Fruit fly (Drosophila melanogaster) whole organism, embryonic: Measurements from ENCODE around the gene CG13829.
A peak's percentile ranks its signal among the peaks of the same experiment; 100 is the strongest.

ENCODE experiments used
- Aef1 ChIP-seq: fragments of 200-800 bp; sonication (Bioruptor generic); IDR thresholded peaks from 3 replicates; pipeline ENCODE4 v1.3.6; 2022; ENCODE audit warnings: missing biosample characterization, missing genetic modification characterization
- B-H2 ChIP-seq: fragments of 200-800 bp; sonication (Bioruptor generic); optimal IDR thresholded peaks from 2 replicates; lab custom pipeline; 2018; ENCODE audit warnings: missing biosample characterization, mild to moderate bottlenecking, missing genetic modification characterization
- Blimp-1 ChIP-seq: fragments of 200-800 bp; sonication (Bioruptor generic); optimal IDR thresholded peaks from 3 replicates; lab custom pipeline; 2018; ENCODE audit warnings: missing biosample characterization, missing genetic modification characterization, mild to moderate bottlenecking, moderate library complexity, missing genetic modification reagents
- CG11247 ChIP-seq: fragments of 200-800 bp; sonication (Bioruptor generic); IDR thresholded peaks from 2 replicates; pipeline ENCODE4 v1.3.6; 2022; ENCODE audit warnings: missing biosample characterization, missing genetic modification characterization
- CG12236 ChIP-seq: fragments of 200-800 bp; sonication (Bioruptor generic); optimal IDR thresholded peaks from 2 replicates; lab custom pipeline; 2016; ENCODE audit warnings: missing biosample characterization, missing genetic modification characterization
- CG13296 ChIP-seq: fragments of 200-800 bp; sonication (Bioruptor generic); optimal IDR thresholded peaks from 3 replicates; lab custom pipeline; 2018; ENCODE audit warnings: missing biosample characterization, mild to moderate bottlenecking, missing genetic modification characterization
- CG17186 ChIP-seq: fragments of 200-800 bp; sonication (Bioruptor generic); optimal IDR thresholded peaks from 3 replicates; lab custom pipeline; 2017; ENCODE audit warnings: missing biosample characterization, missing genetic modification reagents, missing genetic modification characterization
- CG17568 ChIP-seq: fragments of 200-800 bp; sonication (Bioruptor generic); optimal IDR thresholded peaks from 2 replicates; lab custom pipeline; 2018; ENCODE audit warnings: missing biosample characterization, mild to moderate bottlenecking, missing genetic modification characterization, moderate library complexity
- CG17912 ChIP-seq: fragments of 200-800 bp; sonication (Bioruptor generic); optimal IDR thresholded peaks from 2 replicates; lab custom pipeline; 2018; ENCODE audit warnings: missing biosample characterization, mild to moderate bottlenecking, missing genetic modification characterization
- CG2116 ChIP-seq: fragments of 200-800 bp; sonication (Bioruptor generic); optimal IDR thresholded peaks from 3 replicates; lab custom pipeline; 2018; ENCODE audit warnings: missing biosample characterization, mild to moderate bottlenecking, missing genetic modification characterization
- CG2199 ChIP-seq: fragments of 200-800 bp; sonication (Bioruptor generic); IDR thresholded peaks from 3 replicates; pipeline ENCODE4 v1.3.6; 2022; ENCODE audit warnings: missing biosample characterization, missing genetic modification characterization
- CG3163 ChIP-seq: fragments of 200-800 bp; sonication (Bioruptor generic); optimal IDR thresholded peaks from 3 replicates; lab custom pipeline; 2016; ENCODE audit warnings: missing biosample characterization, missing genetic modification characterization
- CG34376 ChIP-seq: fragments of 200-800 bp; sonication (Bioruptor generic); optimal IDR thresholded peaks from 2 replicates; lab custom pipeline; 2018; ENCODE audit warnings: missing biosample characterization, mild to moderate bottlenecking, missing genetic modification characterization
- CG43689 ChIP-seq: fragments of 200-800 bp; sonication (Bioruptor generic); IDR thresholded peaks from 2 replicates; pipeline ENCODE4 v1.3.6; 2022; ENCODE audit warnings: missing biosample characterization, missing genetic modification characterization
- CG6791 ChIP-seq: fragments of 200-800 bp; sonication (Bioruptor generic); IDR thresholded peaks from 3 replicates; pipeline ENCODE4 v1.3.6; 2022; ENCODE audit warnings: missing biosample characterization, missing genetic modification characterization; ENCODE audit not compliant: partially characterized antibody
- CG7372 ChIP-seq: fragments of 200-800 bp; sonication (Bioruptor generic); IDR thresholded peaks from 2 replicates; pipeline ENCODE4 v1.3.6; 2022; ENCODE audit warnings: missing biosample characterization, missing genetic modification characterization
- CG7786 ChIP-seq: fragments of 200-800 bp; sonication (Bioruptor generic); optimal IDR thresholded peaks from 2 replicates; lab custom pipeline; 2016; ENCODE audit warnings: missing biosample characterization, missing genetic modification characterization
- CG9727 ChIP-seq: fragments of 200-800 bp; sonication (Bioruptor generic); optimal IDR thresholded peaks from 3 replicates; lab custom pipeline; 2017; ENCODE audit warnings: missing biosample characterization, mild to moderate bottlenecking, missing genetic modification characterization
- CG9817 ChIP-seq: fragments of 200-800 bp; sonication (Bioruptor generic); optimal IDR thresholded peaks from 2 replicates; lab custom pipeline; 2018; ENCODE audit warnings: missing biosample characterization, mild to moderate bottlenecking, missing genetic modification characterization, moderate library complexity
- CG9876 ChIP-seq: fragments of 200-800 bp; sonication (Bioruptor generic); optimal IDR thresholded peaks from 2 replicates; lab custom pipeline; 2016; ENCODE audit warnings: missing biosample characterization, missing genetic modification characterization
- CG9932 ChIP-seq: fragments of 200-800 bp; sonication (Bioruptor generic); IDR thresholded peaks from 2 replicates; pipeline ENCODE4 v1.3.6; 2022; ENCODE audit warnings: missing biosample characterization, missing genetic modification characterization
- Chrac-16 ChIP-seq: fragments of 200-800 bp; sonication (Bioruptor generic); optimal IDR thresholded peaks from 3 replicates; lab custom pipeline; 2016; ENCODE audit warnings: missing biosample characterization, missing genetic modification characterization
- Deaf1 ChIP-seq: fragments of 200-800 bp; optimal IDR thresholded peaks from 3 replicates; lab custom pipeline; 2019; ENCODE audit warnings: missing biosample characterization, mild to moderate bottlenecking, missing genetic modification characterization, moderate library complexity
- Doc3 ChIP-seq: fragments of 200-800 bp; sonication (Bioruptor generic); IDR thresholded peaks from 3 replicates; pipeline ENCODE4 v1.3.6; 2022; ENCODE audit warnings: missing biosample characterization, missing genetic modification characterization; ENCODE audit not compliant: partially characterized antibody
- H2.0 ChIP-seq: fragments of 200-800 bp; sonication (Bioruptor generic); IDR thresholded peaks from 2 replicates; pipeline ENCODE4 v1.3.6; 2022; ENCODE audit warnings: missing biosample characterization, missing genetic modification characterization
- HLH3B ChIP-seq: fragments of 200-800 bp; sonication (Bioruptor generic); IDR thresholded peaks from 2 replicates; pipeline ENCODE4 v1.3.6; 2022; ENCODE audit warnings: missing biosample characterization, missing genetic modification characterization
- HLHmδ ChIP-seq: fragments of 200-800 bp; sonication (Bioruptor generic); optimal IDR thresholded peaks from 2 replicates; lab custom pipeline; 2018; ENCODE audit warnings: missing biosample characterization, mild to moderate bottlenecking, missing genetic modification characterization, moderate library complexity
- Hr3 ChIP-seq: fragments of 200-800 bp; sonication (Bioruptor generic); optimal IDR thresholded peaks from 3 replicates; lab custom pipeline; 2016; ENCODE audit warnings: missing biosample characterization, missing genetic modification characterization
- Hr51 ChIP-seq, 2 experiments: fragments of 200-800 bp; sonication (Bioruptor generic); optimal IDR thresholded peaks; 2 replicates in 1 of 2; 3 replicates in 1 of 2; lab custom pipeline; 2016 to 2018; ENCODE audit warnings: missing biosample characterization in 2 of 2, missing genetic modification characterization in 2 of 2, mild to moderate bottlenecking in 1 of 2, moderate library complexity in 1 of 2
- Ptx1 ChIP-seq: fragments of 200-800 bp; sonication (Bioruptor generic); IDR thresholded peaks from 2 replicates; pipeline ENCODE4 v1.3.6; 2022; ENCODE audit warnings: missing biosample characterization, missing genetic modification characterization
- Sin3A ChIP-seq: fragments of >200 bp; optimal IDR thresholded peaks from 2 replicates; lab custom pipeline; 2018
- Sry-δ ChIP-seq: fragments of 200-800 bp; sonication (Bioruptor generic); optimal IDR thresholded peaks from 2 replicates; lab custom pipeline; 2016; ENCODE audit warnings: missing biosample characterization, missing genetic modification characterization
- Ssrp ChIP-seq: fragments of 200-800 bp; sonication (Bioruptor generic); optimal IDR thresholded peaks from 2 replicates; lab custom pipeline; 2018; ENCODE audit warnings: missing biosample characterization, mild to moderate bottlenecking, missing genetic modification characterization, moderate library complexity
- abd-A ChIP-seq: fragments of 200-800 bp; sonication (Bioruptor generic); optimal IDR thresholded peaks from 3 replicates; lab custom pipeline; 2019; ENCODE audit warnings: missing biosample characterization, mild to moderate bottlenecking, missing genetic modification characterization, moderate library complexity
- cas ChIP-seq: fragments of 200-800 bp; sonication (Bioruptor generic); IDR thresholded peaks from 2 replicates; pipeline ENCODE4 v1.3.6; 2022; ENCODE audit warnings: missing biosample characterization, missing genetic modification characterization
- corto ChIP-seq: fragments of 200-800 bp; sonication (Bioruptor generic); optimal IDR thresholded peaks from 2 replicates; lab custom pipeline; 2016; ENCODE audit warnings: missing biosample characterization, mild to moderate bottlenecking, missing genetic modification characterization, moderate library complexity
- crol ChIP-seq: fragments of 200-800 bp; sonication (Bioruptor generic); IDR thresholded peaks from 2 replicates; pipeline ENCODE4 v1.3.6; 2022; ENCODE audit warnings: missing biosample characterization, missing genetic modification characterization
- crp ChIP-seq, 2 experiments: fragments of 200-800 bp; sonication (Bioruptor generic); optimal IDR thresholded peaks; 2 replicates in 1 of 2; 3 replicates in 1 of 2; lab custom pipeline; 2017; ENCODE audit warnings: missing biosample characterization in 2 of 2, missing genetic modification characterization in 2 of 2, mild to moderate bottlenecking in 1 of 2, moderate library complexity in 1 of 2
- dysf ChIP-seq: fragments of 200-800 bp; sonication (Bioruptor generic); IDR thresholded peaks from 3 replicates; pipeline ENCODE4 v1.3.6; 2022; ENCODE audit warnings: missing biosample characterization, missing genetic modification characterization
- hth ChIP-seq: fragments of >200 bp; optimal IDR thresholded peaks from 2 replicates; lab custom pipeline; 2017; ENCODE audit warnings: inconsistent platforms
- ind ChIP-seq: fragments of 200-800 bp; sonication (Bioruptor generic); optimal IDR thresholded peaks from 3 replicates; lab custom pipeline; 2016; ENCODE audit warnings: missing biosample characterization, missing genetic modification characterization
- jumu ChIP-seq: fragments of 200-800 bp; sonication (Bioruptor generic); optimal IDR thresholded peaks from 3 replicates; lab custom pipeline; 2016; ENCODE audit warnings: missing biosample characterization, missing genetic modification characterization
- kay ChIP-seq: fragments of 200-800 bp; sonication (Bioruptor generic); optimal IDR thresholded peaks from 2 replicates; lab custom pipeline; 2016; ENCODE audit warnings: missing biosample characterization, missing genetic modification characterization
- lab ChIP-seq: fragments of 200-800 bp; sonication (Bioruptor generic); optimal IDR thresholded peaks from 3 replicates; lab custom pipeline; 2017; ENCODE audit warnings: missing biosample characterization, missing genetic modification characterization, mild to moderate bottlenecking, moderate library complexity, missing genetic modification reagents
- lov ChIP-seq, 2 experiments: fragments of 200-800 bp in 1 of 2; fragments of >200 bp in 1 of 2; sonication (Bioruptor generic) in 1 of 2; IDR thresholded peaks in 1 of 2; optimal IDR thresholded peaks in 1 of 2; 2 replicates in 1 of 2; 3 replicates in 1 of 2; pipeline versions ENCODE4 v1.3.6 to Lab custom; 2017 to 2022; ENCODE audit warnings: missing biosample characterization in 1 of 2, missing genetic modification characterization in 1 of 2
- mld ChIP-seq: fragments of 200-800 bp; sonication (Bioruptor generic); IDR thresholded peaks from 3 replicates; pipeline ENCODE4 v1.3.6; 2022; ENCODE audit warnings: missing biosample characterization, missing genetic modification characterization; ENCODE audit not compliant: partially characterized antibody
- pnt ChIP-seq: fragments of 200-800 bp; sonication (Bioruptor generic); optimal IDR thresholded peaks from 3 replicates; lab custom pipeline; 2016; ENCODE audit warnings: missing biosample characterization, missing genetic modification characterization
- sc ChIP-seq, 3 experiments: fragments of >200 bp in 2 of 3; fragments of 200-800 bp in 1 of 3; sonication (Bioruptor generic) in 1 of 3; optimal IDR thresholded peaks; 2 replicates in 2 of 3; 3 replicates in 1 of 3; lab custom pipeline; 2017; ENCODE audit warnings: mild to moderate bottlenecking in 1 of 3, missing biosample characterization in 1 of 3, missing genetic modification characterization in 1 of 3, missing genetic modification reagents in 1 of 3
- sr ChIP-seq: fragments of 200-800 bp; sonication (Bioruptor generic); IDR thresholded peaks from 3 replicates; pipeline ENCODE4 v1.3.6; 2022; ENCODE audit warnings: missing biosample characterization, missing genetic modification characterization
- tgo ChIP-seq: fragments of 200-800 bp; sonication (Bioruptor generic); IDR thresholded peaks from 3 replicates; pipeline ENCODE4 v1.3.6; 2022; ENCODE audit warnings: missing biosample characterization, missing genetic modification characterization
- vvl ChIP-seq: fragments of 200-800 bp; sonication (Bioruptor generic); IDR thresholded peaks from 2 replicates; pipeline ENCODE4 v1.3.6; 2022; ENCODE audit warnings: missing biosample characterization, missing genetic modification characterization

The CG13829 gene

DNA sequence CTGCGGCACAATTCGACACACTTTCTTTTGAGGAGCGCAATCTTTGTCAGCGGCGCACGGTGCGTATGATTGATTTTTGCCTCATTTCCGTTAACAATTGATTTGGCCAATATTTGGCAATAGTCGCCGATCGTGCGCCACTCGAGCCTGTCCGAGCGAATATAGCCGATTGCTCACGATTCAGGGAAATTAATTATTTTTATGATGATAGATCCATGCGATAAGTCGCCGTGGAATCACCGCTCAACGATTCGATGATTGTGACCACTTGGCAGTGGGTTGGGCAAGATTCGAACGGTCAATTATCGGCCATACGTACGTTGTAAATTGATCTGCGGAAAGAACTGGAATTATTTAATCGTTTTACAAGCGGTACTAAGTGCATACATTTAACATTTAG, 10.7 kb upstream of the CG13829 start:
- TF ChIP-seq Aef1 (GFP tag; lab: Robert Waterston, UW) (no peak), lov (optimal IDR thresholded peaks at IDR 0.05; lab: Kevin White, UChicago) (no peak), lov (GFP tag; IDR thresholded peaks at IDR 0.05; lab: Robert Waterston, UW) (no peak), crol (no peak), kay (GFP tag; lab: Kevin White, UChicago) (no peak), CG3163 (no peak), tgo (GFP tag; lab: Robert Waterston, UW) (no peak), CG7372 (GFP tag; lab: Robert Waterston, UW) (0 out of 2 replicates have a peak, but pooled peaks have one; percentile 21), vvl (GFP tag; lab: Robert Waterston, UW) (no peak), Blimp-1 (no peak), H2.0 (GFP tag; lab: Robert Waterston, UW) (no peak), CG34376 (GFP tag; lab: Kevin White, UChicago) (peak; percentile 19), corto (GFP tag; lab: Kevin White, UChicago) (no peak), CG7786 (GFP tag; lab: Kevin White, UChicago) (no peak), CG12236 (GFP tag; lab: Kevin White, UChicago) (no peak), CG2116 (GFP tag; lab: Kevin White, UChicago) (no peak), pnt (GFP tag; lab: Kevin White, UChicago) (no peak), CG43689 (GFP tag; lab: Robert Waterston, UW) (no peak), Hr3 (no peak), Chrac-16 (no peak), crp (GFP tag; optimal IDR thresholded peaks at IDR 0.05; lab: Kevin White, UChicago) (no peak), CG11247 (no peak), sr (GFP tag; lab: Robert Waterston, UW) (no peak), HLHmδ (GFP tag; lab: Kevin White, UChicago) (no peak), mld (GFP tag; lab: Robert Waterston, UW) (no peak), Sry-δ (GFP tag; lab: Kevin White, UChicago) (no peak), sc (optimal IDR thresholded peaks at IDR 0.05; lab: Kevin White, UChicago) (no peak), sc (GFP tag; optimal IDR thresholded peaks at IDR 0.05; lab: Kevin White, UChicago) (no peak), Sin3A (lab: Kevin White, UChicago) (no peak), CG9817 (tag; lab: Kevin White, UChicago) (no peak), CG13296 (no peak), Doc3 (no peak), lab (GFP tag; lab: Kevin White, UChicago) (peak; percentile 32), Ssrp (tag; lab: Kevin White, UChicago) (no peak), Deaf1 (tag; lab: Kevin White, UChicago) (peak; percentile 69), ind (GFP tag; lab: Kevin White, UChicago) (no peak), dysf (GFP tag; lab: Robert Waterston, UW) (no peak), CG9876 (GFP tag; lab: Kevin White, UChicago) (no peak), B-H2 (GFP tag; lab: Kevin White, UChicago) (no peak), CG17568 (GFP tag; lab: Kevin White, UChicago) (no peak), cas (GFP tag; lab: Robert Waterston, UW) (no peak), abd-A (tag; lab: Kevin White, UChicago) (no peak), CG9932 (GFP tag; lab: Robert Waterston, UW) (no peak), CG17912 (GFP tag; lab: Kevin White, UChicago) (no peak), CG2199 (GFP tag; lab: Robert Waterston, UW) (no peak), hth (no peak), Ptx1 (GFP tag; lab: Robert Waterston, UW) (no peak), Hr51 (GFP tag; optimal IDR thresholded peaks at IDR 0.05; lab: Kevin White, UChicago) (no peak), CG17186 (GFP tag; lab: Kevin White, UChicago) (no peak), CG9727 (GFP tag; lab: Kevin White, UChicago) (no peak), HLH3B (GFP tag; lab: Robert Waterston, UW) (no peak), CG6791 (no peak), jumu (GFP tag; lab: Kevin White, UChicago) (no peak)
